Fruit fly (Drosophila melanogaster) Kc167 (cell line): ENCODE data around the gene Dlip1.

Experiments
- Myc ChIP-seq: fragments of >200 bp; optimal IDR thresholded peaks from 2 replicates; lab custom pipeline; 2017; ENCODE audit warnings: missing external identifiers
- Sin3A ChIP-seq: fragments of >200 bp; optimal IDR thresholded peaks from 2 replicates; lab custom pipeline; 2018; ENCODE audit warnings: missing external identifiers
- h ChIP-seq: fragments of >200 bp; optimal IDR thresholded peaks from 3 replicates; lab custom pipeline; 2018; ENCODE audit warnings: missing external identifiers
- insv ChIP-seq: fragments of >200 bp; optimal IDR thresholded peaks from 3 replicates; lab custom pipeline; 2018; ENCODE audit warnings: missing external identifiers
- psq ChIP-seq: fragments of >200 bp; optimal IDR thresholded peaks from 2 replicates; lab custom pipeline; 2017; ENCODE audit warnings: missing external identifiers
- ttk ChIP-seq: sonication (Bioruptor generic); optimal IDR thresholded peaks from 2 replicates; lab custom pipeline; 2017; ENCODE audit warnings: missing external identifiers

Gene Dlip1

DNA sequence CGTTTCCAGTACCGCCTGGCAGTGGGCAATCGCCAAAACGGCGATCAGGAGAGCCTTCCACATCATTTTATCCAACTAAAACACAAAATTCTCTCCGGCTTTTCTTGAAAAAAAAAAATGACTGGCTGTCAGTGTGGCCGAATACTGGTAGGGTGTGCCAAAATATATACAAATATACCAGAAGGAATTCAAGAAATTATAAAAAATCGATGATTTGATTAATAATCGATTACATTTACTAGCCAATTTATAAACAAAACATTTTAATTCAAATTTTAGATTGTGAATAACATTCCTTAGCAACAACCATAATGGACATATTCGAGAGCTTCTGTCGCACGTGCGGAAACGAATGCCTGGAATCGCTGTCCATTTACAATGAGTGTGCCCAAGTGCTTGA, at the start of gene Dlip1, which contains the start of gene Ost48:
Gene Dlip1, plus strand, starts transcription at position 257 of the 400 bp plus-strand sequence.
Gene Ost48, minus strand, starts transcription at position 150 of the 400 bp plus-strand sequence.
- TF ChIP-seq psq (no peak), h (lab: Kevin White, UChicago) (no peak), Sin3A (lab: Kevin White, UChicago) (peak; percentile 55), Myc (lab: Kevin White, UChicago) (no peak), ttk (lab: Kevin White, UChicago) (no peak), insv (lab: Kevin White, UChicago) (no peak)

DNA sequence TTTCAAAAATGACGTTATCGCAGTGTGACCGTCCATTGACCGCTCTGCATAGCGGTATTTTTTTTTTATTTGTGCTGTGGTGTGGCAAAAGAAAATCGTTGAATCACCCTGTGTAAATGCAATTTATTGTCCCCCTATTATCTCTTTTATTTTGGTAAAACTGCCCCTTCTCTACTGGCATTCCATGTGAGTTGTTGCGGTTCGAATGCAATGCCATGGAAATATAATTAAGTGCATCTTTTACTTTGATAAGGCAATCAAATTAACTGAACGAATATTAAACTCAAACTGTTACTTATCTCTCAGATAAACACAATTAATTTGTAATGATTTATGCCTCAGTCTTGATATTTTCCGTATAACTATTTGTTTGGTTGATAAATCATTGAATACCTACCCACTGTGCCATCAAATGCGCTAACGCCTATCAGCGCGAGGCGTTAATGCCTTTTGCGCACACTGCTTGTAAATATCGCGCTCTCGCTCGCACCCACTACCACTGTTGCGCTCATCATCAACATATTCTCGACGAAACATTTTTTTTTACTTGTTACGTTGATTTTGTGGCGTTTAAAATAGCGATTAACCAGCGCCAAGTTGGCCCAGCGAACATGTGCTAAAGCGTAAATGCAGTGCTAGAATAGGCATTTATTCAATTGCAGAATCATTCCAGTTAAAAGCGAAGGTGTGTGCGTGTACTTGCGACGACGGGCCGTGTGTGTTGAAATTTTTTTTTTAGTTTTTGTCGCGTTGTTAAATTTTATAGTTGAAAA, 49.2 kb upstream of the Dlip1 start:
- no peak for TF ChIP-seq Myc (lab: Kevin White, UChicago)
- no peak for TF ChIP-seq h (lab: Kevin White, UChicago)
- no peak for TF ChIP-seq Sin3A (lab: Kevin White, UChicago)
- no peak for TF ChIP-seq insv (lab: Kevin White, UChicago)
- no peak for TF ChIP-seq ttk (lab: Kevin White, UChicago)
- no peak for TF ChIP-seq psq

DNA sequence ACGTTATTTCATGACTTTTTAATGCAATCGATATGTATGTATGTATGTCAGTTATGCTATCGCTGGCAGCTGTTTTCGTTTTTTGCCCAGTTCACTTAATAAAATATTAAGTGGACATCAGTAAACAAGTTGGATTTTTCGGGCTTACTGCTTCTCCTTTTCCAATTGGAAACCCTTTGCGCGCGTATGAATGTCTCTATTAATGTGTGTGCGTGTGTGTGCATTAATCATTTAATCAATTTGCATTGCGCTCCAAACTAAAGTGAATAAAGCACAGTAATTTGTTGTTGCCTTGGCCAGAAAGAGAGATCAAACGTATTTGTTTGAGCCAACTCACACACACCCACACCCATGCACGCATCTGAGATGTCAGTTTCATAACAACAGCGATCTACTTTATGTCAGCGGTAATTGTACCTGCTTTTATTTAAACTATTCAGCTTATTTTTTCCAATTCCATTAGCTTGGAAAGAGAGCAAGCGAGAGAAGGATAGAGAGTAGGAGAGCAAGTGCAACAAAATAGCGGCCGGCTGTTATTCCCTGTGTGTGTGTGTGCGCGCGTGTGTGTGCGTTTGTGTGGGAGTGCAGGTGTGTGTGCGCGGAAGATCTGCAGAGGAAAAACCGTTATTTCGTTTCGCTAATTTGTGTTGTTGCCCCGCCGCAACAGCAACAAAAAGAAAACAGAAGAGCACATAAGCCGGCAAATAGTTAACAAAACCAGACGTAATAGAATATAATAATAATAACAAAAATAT, 48.1 kb upstream of the Dlip1 start:
- no peak for TF ChIP-seq Sin3A (lab: Kevin White, UChicago)
- no peak for TF ChIP-seq Myc (lab: Kevin White, UChicago)
- no peak for TF ChIP-seq h (lab: Kevin White, UChicago)
- TF ChIP-seq psq: no peak
- TF ChIP-seq ttk (lab: Kevin White, UChicago): no peak
- no peak for TF ChIP-seq insv (lab: Kevin White, UChicago)

DNA sequence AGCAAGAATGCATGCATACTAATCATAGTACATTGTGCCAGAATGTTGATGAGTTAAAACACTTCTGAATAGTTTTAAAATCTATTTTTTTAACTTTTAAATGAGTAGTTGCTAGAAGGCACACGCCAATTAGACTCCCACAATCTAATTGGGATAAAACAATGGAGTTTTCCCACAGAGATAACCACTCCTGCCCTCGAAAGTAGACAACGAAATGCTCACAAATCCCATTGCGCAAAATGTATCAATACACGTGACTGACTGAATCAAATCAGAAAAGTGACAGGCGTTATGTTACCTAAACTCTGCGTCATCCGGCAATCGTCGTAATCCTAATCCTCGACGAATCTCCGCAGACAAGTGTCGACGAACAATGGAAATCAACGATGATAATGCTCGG, 40.6 kb upstream of the Dlip1 start:
- TF ChIP-seq Sin3A (lab: Kevin White, UChicago): no peak
- TF ChIP-seq Myc (lab: Kevin White, UChicago): no peak
- no peak for TF ChIP-seq ttk (lab: Kevin White, UChicago)
- no peak for TF ChIP-seq insv (lab: Kevin White, UChicago)
- TF ChIP-seq h (lab: Kevin White, UChicago): no peak
- TF ChIP-seq psq: no peak

DNA sequence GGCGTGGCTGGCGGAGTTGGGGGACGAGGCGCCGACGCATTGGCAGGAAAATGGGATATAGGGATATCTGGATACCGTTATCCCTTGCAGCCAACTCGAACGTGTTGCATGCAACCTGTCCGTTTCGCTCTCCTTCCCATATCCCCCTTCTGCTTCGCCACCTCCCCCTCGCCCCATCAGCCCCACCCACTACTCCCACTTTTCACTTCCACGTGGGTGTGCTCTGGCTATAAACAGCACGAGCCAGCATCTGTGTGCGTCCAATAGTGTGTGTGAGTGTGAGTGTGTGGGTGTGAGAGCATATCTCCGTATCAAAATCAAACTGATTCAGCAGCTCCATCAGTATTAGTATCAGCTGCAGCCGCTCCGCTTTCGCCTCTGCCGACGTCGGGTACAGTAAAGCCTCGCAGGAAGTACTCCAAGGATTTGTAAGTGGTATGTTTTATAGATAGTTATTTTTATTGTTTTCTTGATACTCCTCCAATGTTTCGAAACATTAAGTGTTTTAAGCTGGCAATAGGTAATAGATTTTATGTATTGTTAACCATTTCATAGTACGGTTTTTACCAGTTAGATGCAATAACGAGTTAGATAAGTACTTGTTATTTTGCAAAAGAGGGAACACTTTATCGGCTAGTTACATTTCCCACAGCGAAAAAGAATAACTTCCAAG, 39.3 kb upstream of the Dlip1 start:
- TF ChIP-seq h (lab: Kevin White, UChicago) (no peak), insv (lab: Kevin White, UChicago) (no peak), psq (no peak), Myc (lab: Kevin White, UChicago) (no peak), Sin3A (lab: Kevin White, UChicago) (no peak), ttk (lab: Kevin White, UChicago) (no peak)

DNA sequence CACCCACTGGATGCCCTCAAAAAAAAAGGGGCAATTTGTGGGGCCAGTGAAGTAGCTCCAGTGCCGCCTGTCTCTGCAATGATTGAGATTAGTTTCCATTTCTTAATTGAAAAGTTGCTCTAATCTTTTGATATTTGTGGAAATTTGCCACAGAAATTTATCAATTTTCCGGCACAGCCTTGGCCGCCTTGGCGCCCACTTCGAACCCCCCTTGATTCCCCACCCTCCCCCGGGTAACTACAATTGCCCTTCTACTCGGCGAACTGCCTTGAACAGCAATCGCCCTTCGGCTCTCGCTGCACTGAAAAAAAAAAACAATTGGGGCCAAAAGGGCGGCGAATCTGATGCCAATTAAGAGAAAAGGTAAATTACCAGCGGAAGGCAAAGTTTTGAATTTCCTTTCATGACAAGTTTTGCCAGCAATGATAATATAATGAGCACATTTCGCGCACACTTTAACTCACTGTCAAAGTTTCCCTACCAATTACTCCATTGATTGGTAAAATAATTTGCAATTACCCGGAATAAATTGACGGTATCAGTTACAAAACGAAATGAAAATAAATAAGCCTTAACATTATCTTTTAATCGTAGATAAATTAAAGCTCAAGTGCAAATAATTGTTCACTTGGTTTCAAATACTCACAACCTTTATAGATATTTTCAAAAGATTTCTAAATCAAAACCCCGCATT, 38.6 kb upstream of the Dlip1 start:
- TF ChIP-seq insv (lab: Kevin White, UChicago) (no peak), ttk (lab: Kevin White, UChicago) (no peak), psq (no peak), h (lab: Kevin White, UChicago) (no peak), Myc (lab: Kevin White, UChicago) (no peak), Sin3A (lab: Kevin White, UChicago) (no peak)

DNA sequence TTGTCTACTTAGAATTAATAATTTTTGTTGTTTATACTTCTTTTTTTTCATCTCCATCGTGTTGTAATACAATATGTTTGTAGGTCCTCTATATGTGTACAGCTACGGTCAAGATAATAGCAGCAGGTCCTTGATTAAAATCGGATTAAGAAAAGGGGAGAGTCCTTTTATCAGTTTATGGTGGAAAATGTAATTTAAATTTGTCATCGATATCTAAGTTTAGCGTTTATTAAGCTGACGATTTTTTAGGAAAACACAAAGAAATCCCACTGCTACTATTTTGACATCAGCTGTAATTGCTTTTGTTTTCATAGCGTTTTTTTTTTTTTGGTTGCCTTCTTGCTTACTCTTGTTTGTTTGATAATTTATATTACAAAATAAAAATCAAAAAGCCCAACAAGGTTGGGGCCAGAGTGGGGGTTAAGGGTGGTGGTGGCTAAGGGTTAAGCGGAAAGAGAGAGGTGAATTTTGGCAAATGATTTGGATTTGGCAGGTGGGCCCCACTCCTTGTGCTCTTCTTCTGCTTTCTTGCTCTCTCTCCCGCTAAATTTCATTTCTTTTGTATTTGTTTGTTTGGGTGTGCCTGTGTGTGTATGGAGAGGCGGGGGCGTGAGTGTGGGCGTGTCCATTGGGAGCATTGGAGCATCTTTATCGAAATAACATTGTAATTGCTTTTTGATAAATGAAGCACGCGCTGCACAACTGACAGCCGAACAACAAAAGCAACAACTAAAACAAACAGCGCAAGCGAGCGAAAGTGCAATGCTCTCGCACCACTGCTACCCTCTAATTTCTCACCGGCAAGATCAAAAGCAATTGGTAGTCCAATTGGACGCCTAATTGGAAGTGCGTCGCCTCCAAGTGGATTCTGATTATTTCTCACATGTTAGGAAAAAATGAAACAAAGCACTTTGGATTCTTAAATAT, 37.3 kb upstream of the Dlip1 start:
- TF ChIP-seq Sin3A (lab: Kevin White, UChicago): no peak
- TF ChIP-seq ttk (lab: Kevin White, UChicago): no peak
- TF ChIP-seq Myc (lab: Kevin White, UChicago): no peak
- TF ChIP-seq psq: no peak
- no peak for TF ChIP-seq h (lab: Kevin White, UChicago)
- no peak for TF ChIP-seq insv (lab: Kevin White, UChicago)

DNA sequence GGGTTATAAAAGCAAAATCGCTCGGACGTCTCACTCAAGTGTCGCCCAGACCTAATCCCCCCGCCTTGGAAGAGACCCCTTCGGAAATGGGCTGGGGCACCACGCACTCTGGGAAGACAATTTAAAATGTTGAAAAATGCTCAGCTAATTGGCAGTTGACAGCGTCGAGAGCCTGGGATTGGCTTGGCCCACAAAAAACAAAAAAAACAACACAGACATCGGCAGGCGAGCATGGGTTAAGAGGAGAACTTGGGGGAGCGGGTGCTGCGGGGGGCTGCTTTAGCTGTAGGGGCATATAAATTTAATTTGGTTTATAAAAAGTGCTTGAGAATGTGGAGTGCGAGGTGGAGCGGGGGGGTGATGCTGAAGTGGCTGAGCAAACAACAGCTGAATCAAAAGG, 35.9 kb upstream of the Dlip1 start:
- TF ChIP-seq Sin3A (lab: Kevin White, UChicago) (no peak), psq (no peak), ttk (lab: Kevin White, UChicago) (no peak), Myc (lab: Kevin White, UChicago) (no peak)

DNA sequence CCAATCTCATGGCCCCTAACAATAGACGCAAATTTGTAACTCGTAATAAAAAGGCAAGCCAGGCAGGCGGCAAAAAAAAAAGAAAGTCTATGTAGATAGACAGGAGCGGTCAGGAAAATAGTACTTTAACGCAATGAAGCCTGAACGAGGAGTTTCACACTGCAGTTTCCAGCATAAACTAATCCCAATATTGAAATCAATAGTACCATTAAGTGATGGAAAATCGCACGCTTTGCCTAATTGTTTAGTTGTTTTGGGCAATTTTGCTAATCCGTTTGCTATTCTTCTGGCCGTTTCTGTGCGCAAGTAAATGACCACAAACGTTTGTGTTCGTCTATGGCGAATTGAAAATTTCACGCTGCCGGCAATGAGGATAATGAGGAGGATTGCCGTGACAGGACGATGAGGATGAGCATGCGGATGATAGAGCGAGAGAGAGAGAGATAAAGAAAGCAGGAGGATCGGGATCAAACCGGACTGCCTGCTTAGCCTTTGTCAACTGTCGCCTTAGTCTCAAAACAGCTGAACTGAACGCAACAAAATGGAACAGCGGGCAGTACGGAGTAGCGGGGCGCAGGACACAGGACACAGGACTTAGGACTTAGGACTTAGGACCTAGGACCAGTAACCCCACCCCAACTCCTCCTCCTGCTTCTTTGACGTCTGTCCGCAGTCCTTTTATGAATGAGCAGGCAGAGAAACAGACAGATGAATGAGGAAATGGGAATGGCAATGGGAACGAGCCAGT, 31.0 kb upstream of the Dlip1 start:
- no peak for TF ChIP-seq Myc (lab: Kevin White, UChicago)
- TF ChIP-seq ttk (lab: Kevin White, UChicago): no peak
- TF ChIP-seq insv (lab: Kevin White, UChicago): no peak
- no peak for TF ChIP-seq psq
- TF ChIP-seq Sin3A (lab: Kevin White, UChicago): no peak
- no peak for TF ChIP-seq h (lab: Kevin White, UChicago)

DNA sequence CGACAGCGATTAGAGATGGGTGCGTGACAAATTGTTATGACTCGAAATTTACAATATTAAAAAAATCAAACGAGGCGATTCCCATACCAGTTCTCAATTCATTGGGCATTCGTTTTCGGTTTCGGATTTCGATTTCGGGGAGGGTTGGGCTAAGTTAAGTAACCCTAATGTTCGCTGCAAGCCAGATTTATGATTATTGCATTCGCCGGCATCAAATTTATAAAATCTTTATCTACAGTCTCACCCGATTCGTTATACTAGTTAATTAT, 30.5 kb upstream of the Dlip1 start:
- TF ChIP-seq Myc (lab: Kevin White, UChicago): no peak
